Fruit fly (Drosophila melanogaster) whole organism, adult: ENCODE data around the gene CG10375.

ENCODE experiments used
- CG11617 ChIP-seq: fragments of 200-800 bp; sonication (Bioruptor generic); optimal IDR thresholded peaks from 2 replicates; lab custom pipeline; 2017; ENCODE audit warnings: mild to moderate bottlenecking, missing biosample characterization, missing genetic modification reagents, missing genetic modification characterization
- CG12768 ChIP-seq: fragments of 200-800 bp; sonication (Bioruptor generic); optimal IDR thresholded peaks from 2 replicates; lab custom pipeline; 2017; ENCODE audit warnings: missing biosample characterization, missing genetic modification characterization, mild to moderate bottlenecking, moderate library complexity, missing genetic modification reagents
- CG14711 ChIP-seq: fragments of 200-800 bp; sonication (Bioruptor generic); optimal IDR thresholded peaks from 2 replicates; lab custom pipeline; 2018; ENCODE audit warnings: missing biosample characterization, mild to moderate bottlenecking, missing genetic modification characterization, moderate library complexity
- CG1620 ChIP-seq: fragments of 200-800 bp; sonication (Bioruptor generic); optimal IDR thresholded peaks from 2 replicates; lab custom pipeline; 2016; ENCODE audit warnings: missing biosample characterization, missing genetic modification characterization
- CG33017 ChIP-seq: fragments of 200-800 bp; sonication (Bioruptor generic); optimal IDR thresholded peaks from 2 replicates; lab custom pipeline; 2018; ENCODE audit warnings: missing biosample characterization, mild to moderate bottlenecking, missing genetic modification characterization, moderate library complexity
- CG5204 ChIP-seq: fragments of 200-800 bp; sonication (Bioruptor generic); optimal IDR thresholded peaks from 2 replicates; lab custom pipeline; 2016; ENCODE audit warnings: missing biosample characterization, missing genetic modification characterization
- CG7045 ChIP-seq: fragments of 200-800 bp; sonication (Bioruptor generic); optimal IDR thresholded peaks from 2 replicates; lab custom pipeline; 2017; ENCODE audit warnings: missing biosample characterization, mild to moderate bottlenecking, missing genetic modification characterization
- CG7101 ChIP-seq: fragments of 200-800 bp; sonication (Bioruptor generic); optimal IDR thresholded peaks from 2 replicates; lab custom pipeline; 2018; ENCODE audit warnings: missing biosample characterization, mild to moderate bottlenecking, missing genetic modification characterization, moderate library complexity
- Clk ChIP-seq: fragments of 200-800 bp; sonication (Bioruptor generic); optimal IDR thresholded peaks from 2 replicates; lab custom pipeline; 2017; ENCODE audit warnings: missing biosample characterization, missing genetic modification characterization
- Mnt ChIP-seq: fragments of 200-800 bp; sonication (Bioruptor generic); optimal IDR thresholded peaks from 2 replicates; lab custom pipeline; 2016; ENCODE audit warnings: missing biosample characterization, mild to moderate bottlenecking, missing genetic modification characterization
- bab1 ChIP-seq: fragments of 200-800 bp; sonication (Bioruptor generic); optimal IDR thresholded peaks from 3 replicates; lab custom pipeline; 2019; ENCODE audit warnings: missing biosample characterization, mild to moderate bottlenecking, missing genetic modification characterization, moderate library complexity
- cic ChIP-seq: fragments of 200-800 bp; sonication (Bioruptor generic); optimal IDR thresholded peaks from 2 replicates; lab custom pipeline; 2017; ENCODE audit warnings: missing biosample characterization, mild to moderate bottlenecking, missing genetic modification characterization, moderate library complexity
- kay ChIP-seq: fragments of 200-800 bp; sonication (Bioruptor generic); peaks from one replicate; lab custom pipeline; 2016; ENCODE audit warnings: missing biosample characterization, missing genetic modification characterization, borderline replicate concordance
- ovo ChIP-seq: fragments of 200-800 bp; sonication (Bioruptor generic); optimal IDR thresholded peaks from 2 replicates; lab custom pipeline; 2016; ENCODE audit warnings: missing biosample characterization, missing genetic modification characterization
- pad ChIP-seq: fragments of 200-800 bp; sonication (Bioruptor generic); optimal IDR thresholded peaks from 3 replicates; lab custom pipeline; 2017; ENCODE audit warnings: missing biosample characterization, missing genetic modification characterization, mild to moderate bottlenecking, moderate library complexity, missing genetic modification reagents
- tj ChIP-seq: fragments of 200-800 bp; sonication (Bioruptor generic); optimal IDR thresholded peaks from 3 replicates; lab custom pipeline; 2017; ENCODE audit warnings: missing biosample characterization, mild to moderate bottlenecking, missing genetic modification characterization, moderate library complexity
- toe ChIP-seq: fragments of 200-800 bp; sonication (Bioruptor generic); optimal IDR thresholded peaks from 2 replicates; lab custom pipeline; 2016; ENCODE audit warnings: missing biosample characterization, missing genetic modification characterization

The CG10375 gene

DNA sequence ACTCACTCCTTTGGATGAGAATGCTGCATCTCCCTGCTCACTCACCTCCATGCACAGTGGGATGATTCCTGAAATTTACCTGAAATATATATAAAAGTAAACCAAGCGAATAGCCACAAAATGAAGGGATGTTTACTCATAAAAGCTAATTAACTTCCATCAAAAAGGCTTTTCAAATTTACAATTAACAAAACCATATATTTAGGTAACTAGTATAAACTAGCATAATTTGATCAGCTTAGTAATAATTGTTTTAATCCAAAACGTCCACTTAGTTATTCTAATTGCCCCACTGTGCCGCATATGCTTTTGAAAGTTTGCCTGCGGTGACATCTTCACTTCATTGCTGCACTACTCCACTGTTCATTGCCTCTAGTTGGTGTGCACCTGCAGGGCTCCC, 16.4 kb downstream of the CG10375 start:
- TF ChIP-seq CG7101 (tag; lab: Kevin White, UChicago): peak; percentile 6
- no peak for TF ChIP-seq cic (GFP tag; lab: Kevin White, UChicago)

dm6 chr3R:23784925-23785680, 17.6 kb downstream of the CG10375 start:
- TF ChIP-seq CG1620 (GFP tag; lab: Kevin White, UChicago) (no peak), pad (GFP tag; lab: Kevin White, UChicago) (no peak), cic (GFP tag; lab: Kevin White, UChicago) (no peak), CG7101 (tag; lab: Kevin White, UChicago) (no peak), toe (GFP tag; lab: Kevin White, UChicago) (no peak)

dm6 chr3R:23786768-23787631, 19.5 kb downstream of the CG10375 start:
- peak; percentile 22 for TF ChIP-seq kay
- peak; percentile 46 for TF ChIP-seq pad (GFP tag; lab: Kevin White, UChicago)
- no peak for TF ChIP-seq CG1620 (GFP tag; lab: Kevin White, UChicago)
- peak; percentile 77 for TF ChIP-seq tj (GFP tag; lab: Kevin White, UChicago)
- TF ChIP-seq ovo: no peak

DNA sequence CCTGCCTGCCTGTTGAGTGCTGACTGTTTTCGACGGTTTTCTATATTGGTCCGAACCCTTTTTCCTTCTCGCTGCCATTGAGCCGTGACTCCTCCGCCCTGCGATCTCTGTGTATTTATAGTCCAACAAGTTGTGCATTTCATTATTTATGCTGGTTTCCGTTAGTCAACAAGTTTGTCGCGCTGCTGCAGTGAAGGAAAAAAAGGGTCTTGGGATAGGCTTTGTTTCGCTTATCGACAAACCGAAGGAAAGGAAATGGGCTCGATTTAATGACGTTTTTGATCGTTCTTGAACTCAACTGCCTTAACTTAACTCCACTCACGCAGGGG, 20.1 kb downstream of the CG10375 start:
- no peak for TF ChIP-seq CG5204 (GFP tag; lab: Kevin White, UChicago)
- TF ChIP-seq kay: peak; percentile 20

DNA sequence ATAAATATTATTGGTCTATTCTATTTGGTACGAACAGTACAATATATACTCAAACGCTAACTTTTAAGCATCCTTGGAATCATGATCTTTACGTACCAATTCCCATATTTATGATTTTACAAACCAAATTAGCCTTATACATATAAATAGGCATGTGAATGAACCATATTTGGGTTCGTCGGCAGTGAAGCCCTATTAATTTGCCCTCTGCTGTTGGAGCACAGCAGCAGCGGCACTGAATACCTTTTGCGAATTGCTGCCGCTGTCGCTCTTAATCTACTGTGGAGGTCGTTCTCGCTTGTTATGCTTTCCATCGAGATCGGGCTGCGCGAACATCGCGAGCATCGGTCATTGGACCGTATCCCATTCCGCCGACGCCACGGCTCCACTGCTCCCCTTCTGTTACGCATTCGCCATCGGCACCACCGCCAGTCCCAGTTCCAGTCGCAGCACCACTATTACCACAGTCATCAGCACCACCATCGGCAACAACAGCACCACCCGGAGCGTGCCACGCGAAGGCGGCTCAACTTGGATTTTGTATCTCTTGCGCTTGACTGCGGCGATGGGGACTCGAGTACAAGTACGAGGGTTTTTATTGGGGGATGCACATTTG, 21.0 kb downstream of the CG10375 start:
- no peak for TF ChIP-seq cic (GFP tag; lab: Kevin White, UChicago)
- TF ChIP-seq kay: no peak
- TF ChIP-seq CG7101 (tag; lab: Kevin White, UChicago): no peak
- TF ChIP-seq CG1620 (GFP tag; lab: Kevin White, UChicago): no peak
- no peak for TF ChIP-seq CG12768 (GFP tag; lab: Kevin White, UChicago)
- TF ChIP-seq tj (GFP tag; lab: Kevin White, UChicago): no peak
- no peak for TF ChIP-seq CG5204 (GFP tag; lab: Kevin White, UChicago)
- TF ChIP-seq CG14711: no peak
- TF ChIP-seq Mnt (GFP tag; lab: Kevin White, UChicago): no peak
- TF ChIP-seq Clk: no peak
- TF ChIP-seq ovo: no peak

- TF ChIP-seq CG11617 (GFP tag; lab: Kevin White, UChicago) (no peak), ovo (no peak), CG14711 (peak; percentile 27)
Measured at dm6 chr3R:23789584-23789983, 22.1 kb downstream of the CG10375 start.

dm6 chr3R:23790483-23791175, 23.1 kb downstream of the CG10375 start:
- TF ChIP-seq ovo (no peak), CG7045 (GFP tag; lab: Kevin White, UChicago) (no peak), bab1 (GFP tag; lab: Kevin White, UChicago) (no peak), CG33017 (tag; lab: Kevin White, UChicago) (no peak), CG11617 (GFP tag; lab: Kevin White, UChicago) (no peak)

- TF ChIP-seq ovo (no peak), toe (GFP tag; lab: Kevin White, UChicago) (no peak)
Measured at dm6 chr3R:23791491-23791890, 24.0 kb downstream of the CG10375 start.
